Worm (Caenorhabditis elegans): ENCODE data around the gene C15C7.4.
A peak's percentile ranks its signal among the peaks of the same experiment; 100 is the strongest.

DNA sequence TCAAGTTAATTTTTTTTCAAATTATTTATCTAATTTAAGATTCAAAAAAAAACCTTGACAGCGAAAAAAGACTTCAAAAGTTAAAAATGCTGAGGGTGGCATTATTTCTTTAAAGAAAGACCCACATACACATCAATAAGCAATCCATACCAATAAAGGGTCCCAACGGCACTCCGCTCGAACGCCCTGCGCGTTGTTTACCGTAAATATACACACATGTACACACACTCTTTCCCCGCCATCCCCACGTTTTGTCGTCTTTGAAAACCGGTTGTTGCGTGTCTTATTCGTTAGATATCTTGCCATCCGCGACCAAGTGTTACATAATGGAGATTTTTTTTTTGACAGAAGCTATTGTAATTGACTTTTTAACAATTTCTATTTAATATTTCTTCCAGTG lies 14.2 kb downstream of the C15C7.4 start, which contains the start of gene gcc-1:
- TF ChIP-seq klf-2 (GFP tag; conservative IDR thresholded peaks at IDR 0.05) (no peak), T22C8.4 (GFP tag; IDR thresholded peaks at IDR 0.05) (0 out of 2 replicates have a peak, but pooled peaks have one; percentile 27), flt-1 (GFP tag; IDR thresholded peaks at IDR 0.05) (no peak), med-1 (GFP tag; optimal IDR thresholded peaks at IDR 0.05; ENCODE audit: insufficient read depth) (no peak), ztf-29 (GFP tag; IDR thresholded peaks at IDR 0.05) (no peak), ztf-23 (GFP tag; IDR thresholded peaks at IDR 0.05) (no peak), cog-1 (tag; optimal IDR thresholded peaks at IDR 0.05) (peak; percentile 24), tab-1 (GFP tag; IDR thresholded peaks at IDR 0.05) (no peak)
